Worm (Caenorhabditis elegans): ENCODE measurements around the gene wrm-1.

- TF ChIP-seq him-1 (tag; optimal IDR thresholded peaks at IDR 0.05) (no peak), W03F9.2 (tag; optimal IDR thresholded peaks at IDR 0.05) (no peak), dao-5 (tag; optimal IDR thresholded peaks at IDR 0.05) (no peak)
These were observed 13.4 kb upstream of the wrm-1 start, which contains the start of gene hpo-28 for ce11 chrIII:5709224-5709623.
